Fruit fly (Drosophila melanogaster): ENCODE measurements around the gene CG15210.

Gene CG15210

DNA sequence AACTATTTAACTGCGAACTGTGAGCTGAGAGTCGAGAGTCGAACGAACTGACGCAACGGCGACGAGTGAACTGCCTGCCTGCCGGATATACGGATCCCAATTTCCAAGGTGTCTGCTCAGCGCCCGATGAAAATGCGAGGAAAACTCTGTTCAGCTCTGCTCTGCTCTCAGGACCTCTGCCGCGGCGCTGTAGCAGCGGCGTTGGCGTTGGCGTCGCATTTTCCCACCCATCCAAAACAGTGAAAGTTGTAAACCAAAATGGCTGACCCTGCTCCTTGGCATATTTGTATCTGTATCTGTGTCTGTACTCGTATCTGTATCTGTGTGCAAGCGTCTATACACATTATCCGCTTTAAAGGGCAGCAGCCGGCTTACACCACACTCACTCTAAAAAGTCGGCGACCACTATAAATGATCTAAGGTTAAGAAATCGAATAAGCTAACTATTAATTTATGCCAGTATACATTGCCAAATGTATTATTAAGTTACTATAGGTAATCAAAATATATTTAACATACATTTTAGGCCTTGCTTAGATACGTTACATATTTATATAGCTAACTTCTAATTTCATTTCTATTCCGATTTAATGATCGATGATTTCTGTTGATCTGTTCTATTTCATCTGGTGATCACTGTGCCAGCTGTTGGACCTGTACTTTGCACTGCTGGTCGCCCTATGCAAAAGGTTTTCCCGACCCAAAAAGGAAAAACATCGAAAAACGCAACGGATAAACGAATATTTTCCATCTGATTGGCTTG lies 16.2 kb upstream of the CG15210 start (continued):
- peak; percentile 48 for TF ChIP-seq Fer3 (tag; optimal IDR thresholded peaks at IDR 0.05)
- TF ChIP-seq CG12236 (GFP tag; optimal IDR thresholded peaks at IDR 0.05), result no peak
- TF ChIP-seq lmd (GFP tag; IDR thresholded peaks at IDR 0.05), result peak; percentile 65
- TF ChIP-seq Myb (GFP tag; optimal IDR thresholded peaks at IDR 0.05), result no peak
- no peak; the same call in 1 of the 2 replicates for TF ChIP-seq CG32532 (GFP tag; IDR thresholded peaks at IDR 0.05)
- TF ChIP-seq Dfd (GFP tag; optimal IDR thresholded peaks at IDR 0.05), result no peak
- TF ChIP-seq Nf-YA (GFP tag; IDR thresholded peaks at IDR 0.05), result peak; percentile 29; the same call in 1 of the 2 replicates
- peak; percentile 53 for TF ChIP-seq CG17385 (GFP tag; optimal IDR thresholded peaks at IDR 0.05)
- peak; percentile 47 for TF ChIP-seq odd (GFP tag; optimal IDR thresholded peaks at IDR 0.05)
- TF ChIP-seq bigmax (GFP tag; optimal IDR thresholded peaks at IDR 0.05), result no peak
- TF ChIP-seq Xbp1 (GFP tag; optimal IDR thresholded peaks at IDR 0.05), result peak; percentile 43
- TF ChIP-seq CG9215 (GFP tag; IDR thresholded peaks at IDR 0.05), result peak; percentile 34; the same call in 1 of the 2 replicates
- TF ChIP-seq bab2 (GFP tag; optimal IDR thresholded peaks at IDR 0.05), result peak; percentile 13
- TF ChIP-seq Lhr (GFP tag; optimal IDR thresholded peaks at IDR 0.05), result peak; percentile 28
- TF ChIP-seq fd3F (GFP tag; optimal IDR thresholded peaks at IDR 0.05), result peak; percentile 31
- TF ChIP-seq dm (GFP tag; optimal IDR thresholded peaks at IDR 0.05), result no peak
- peak; percentile 44 for TF ChIP-seq caup (GFP tag; optimal IDR thresholded peaks at IDR 0.05; ENCODE audit: severe bottlenecking)
- TF ChIP-seq CG3407 (GFP tag; optimal IDR thresholded peaks at IDR 0.05), result peak; percentile 44
- TF ChIP-seq tll (GFP tag; optimal IDR thresholded peaks at IDR 0.05), result no peak
- peak; percentile 24 for TF ChIP-seq CG6654 (GFP tag; optimal IDR thresholded peaks at IDR 0.05)
- no peak for TF ChIP-seq crc (GFP tag; optimal IDR thresholded peaks at IDR 0.05)
- peak; percentile 81 for TF ChIP-seq CG13424 (tag; optimal IDR thresholded peaks at IDR 0.05)
- TF ChIP-seq sna (GFP tag; IDR thresholded peaks at IDR 0.05; ENCODE audit: partially characterized antibody), result no peak
- TF ChIP-seq D19B (GFP tag; optimal IDR thresholded peaks at IDR 0.05), result no peak
- TF ChIP-seq CG10431 (GFP tag; optimal IDR thresholded peaks at IDR 0.05), result no peak
- TF ChIP-seq Blimp-1 (GFP tag; optimal IDR thresholded peaks at IDR 0.05), result peak; percentile 66
- peak; percentile 85 for TF ChIP-seq fd102C (GFP tag; optimal IDR thresholded peaks at IDR 0.05)
- no peak for TF ChIP-seq sc (optimal IDR thresholded peaks at IDR 0.05)
- TF ChIP-seq sc (GFP tag; optimal IDR thresholded peaks at IDR 0.05), result peak; percentile 71
- TF ChIP-seq CG6175 (GFP tag; IDR thresholded peaks at IDR 0.05), result no peak
- no peak for TF ChIP-seq chm (GFP tag; IDR thresholded peaks at IDR 0.05)
- peak; percentile 95 for TF ChIP-seq sens (GFP tag)
- no peak; the same call in 1 of the 2 replicates for TF ChIP-seq E2f2 (GFP tag; IDR thresholded peaks at IDR 0.05)
- no peak for TF ChIP-seq hkb (optimal IDR thresholded peaks at IDR 0.05)
- peak; percentile 62 for TF ChIP-seq hkb (GFP tag; IDR thresholded peaks at IDR 0.05)
- TF ChIP-seq NK7.1 (GFP tag; optimal IDR thresholded peaks at IDR 0.05), result no peak
- TF ChIP-seq row (GFP tag; IDR thresholded peaks at IDR 0.05), result peak; percentile 76
- TF ChIP-seq Atf3 (GFP tag; optimal IDR thresholded peaks at IDR 0.05), result peak; percentile 28
- TF ChIP-seq Hr78 (GFP tag; optimal IDR thresholded peaks at IDR 0.05), result no peak
- peak; percentile 28; the same call in 1 of the 2 replicates for TF ChIP-seq CG32772 (GFP tag; IDR thresholded peaks at IDR 0.05)
- TF ChIP-seq Mrtf (GFP tag; IDR thresholded peaks at IDR 0.05), result 0 out of 3 replicates have a peak, but pooled peaks have one; percentile 25
- no peak for TF ChIP-seq Sry-δ (GFP tag; optimal IDR thresholded peaks at IDR 0.05)
- TF ChIP-seq CG17186 (GFP tag; optimal IDR thresholded peaks at IDR 0.05), result peak; percentile 11
- no peak for TF ChIP-seq gcm2 (GFP tag; optimal IDR thresholded peaks at IDR 0.05)
- no peak for TF ChIP-seq crol (GFP tag; IDR thresholded peaks at IDR 0.05)
- TF ChIP-seq Ets65A (GFP tag), result peak; percentile 69
- peak; percentile 62 for TF ChIP-seq CG15601 (tag; optimal IDR thresholded peaks at IDR 0.05)
- TF ChIP-seq CG6791 (GFP tag; IDR thresholded peaks at IDR 0.05; ENCODE audit: partially characterized antibody), result no peak
- no peak for TF ChIP-seq Sry-β (GFP tag; optimal IDR thresholded peaks at IDR 0.05)
- no peak for TF ChIP-seq CG13624 (GFP tag; optimal IDR thresholded peaks at IDR 0.05)

All from whole organism, embryonic.